Fruit fly (Drosophila melanogaster) whole organism, prepupa: ENCODE measurements around the gene CG13457.

ENCODE experiments used
- CG10631 ChIP-seq: fragments of 200-800 bp; sonication (Bioruptor generic); optimal IDR thresholded peaks from 2 replicates; lab custom pipeline; 2016; ENCODE audit warnings: missing biosample characterization, missing genetic modification characterization
- CG10669 ChIP-seq: fragments of 200-800 bp; sonication (Bioruptor generic); optimal IDR thresholded peaks from 3 replicates; lab custom pipeline; 2018; ENCODE audit warnings: missing biosample characterization, mild to moderate bottlenecking, missing genetic modification characterization, moderate library complexity
- CG11902 ChIP-seq: fragments of 200-800 bp; sonication (Bioruptor generic); optimal IDR thresholded peaks from 3 replicates; lab custom pipeline; 2016; ENCODE audit warnings: missing biosample characterization, missing genetic modification characterization
- CG1621 ChIP-seq: fragments of 200-800 bp; sonication (Bioruptor generic); optimal IDR thresholded peaks from 3 replicates; lab custom pipeline; 2018; ENCODE audit warnings: missing biosample characterization, mild to moderate bottlenecking, missing genetic modification characterization
- CG16779 ChIP-seq: fragments of 200-800 bp; sonication (Bioruptor generic); optimal IDR thresholded peaks from 3 replicates; lab custom pipeline; 2017; ENCODE audit warnings: missing biosample characterization, mild to moderate bottlenecking, missing genetic modification characterization
- CG3032 ChIP-seq: fragments of 200-800 bp; optimal IDR thresholded peaks from 2 replicates; lab custom pipeline; 2019; ENCODE audit warnings: missing biosample characterization, mild to moderate bottlenecking, missing genetic modification characterization, moderate library complexity
- CG31627 ChIP-seq: fragments of 200-800 bp; sonication (Bioruptor generic); optimal IDR thresholded peaks from 3 replicates; lab custom pipeline; 2016; ENCODE audit warnings: missing biosample characterization, missing genetic modification characterization
- CG32006 ChIP-seq: fragments of 200-800 bp; sonication (Bioruptor generic); optimal IDR thresholded peaks from 3 replicates; lab custom pipeline; 2017; ENCODE audit warnings: missing biosample characterization, mild to moderate bottlenecking, missing genetic modification characterization
- CG3919 ChIP-seq: fragments of 200-800 bp; sonication (Bioruptor generic); optimal IDR thresholded peaks from 3 replicates; lab custom pipeline; 2016; ENCODE audit warnings: missing biosample characterization, missing genetic modification characterization
- CG4318 ChIP-seq: fragments of 200-800 bp; sonication (Bioruptor generic); optimal IDR thresholded peaks from 3 replicates; lab custom pipeline; 2017; ENCODE audit warnings: missing biosample characterization, mild to moderate bottlenecking, missing genetic modification characterization
- CG6276 ChIP-seq: fragments of 200-800 bp; sonication (Bioruptor generic); optimal IDR thresholded peaks from 2 replicates; lab custom pipeline; 2017; ENCODE audit warnings: missing biosample characterization, mild to moderate bottlenecking, missing genetic modification characterization
- CG6808 ChIP-seq: fragments of 200-800 bp; sonication (Bioruptor generic); optimal IDR thresholded peaks from 3 replicates; lab custom pipeline; 2017; ENCODE audit warnings: missing biosample characterization, missing genetic modification characterization, mild to moderate bottlenecking, moderate library complexity, missing genetic modification reagents
- CG6854 ChIP-seq: fragments of 200-800 bp; sonication (Bioruptor generic); optimal IDR thresholded peaks from 2 replicates; lab custom pipeline; 2017; ENCODE audit warnings: missing biosample characterization, mild to moderate bottlenecking, missing genetic modification characterization
- CG7368 ChIP-seq: fragments of 200-800 bp; sonication (Bioruptor generic); optimal IDR thresholded peaks from 3 replicates; lab custom pipeline; 2016; ENCODE audit warnings: missing biosample characterization, missing genetic modification characterization
- CG8119 ChIP-seq: fragments of 200-800 bp; sonication (Bioruptor generic); IDR thresholded peaks from 3 replicates; pipeline ENCODE4 v1.3.6; 2022; ENCODE audit warnings: missing biosample characterization, missing genetic modification characterization
- CG8319 ChIP-seq: fragments of 200-800 bp; sonication (Bioruptor generic); optimal IDR thresholded peaks from 3 replicates; lab custom pipeline; 2016; ENCODE audit warnings: missing biosample characterization, missing genetic modification characterization
- CG8632 ChIP-seq: fragments of 200-800 bp; sonication (Bioruptor generic); optimal IDR thresholded peaks from 3 replicates; lab custom pipeline; 2016; ENCODE audit warnings: missing biosample characterization, missing genetic modification characterization
- CG9139 ChIP-seq: fragments of 200-800 bp; sonication (Bioruptor generic); optimal IDR thresholded peaks from 3 replicates; lab custom pipeline; 2017; ENCODE audit warnings: missing biosample characterization, mild to moderate bottlenecking, missing genetic modification characterization
- Eip75B ChIP-seq: fragments of 200-800 bp; sonication (Bioruptor generic); optimal IDR thresholded peaks from 3 replicates; lab custom pipeline; 2016; ENCODE audit warnings: missing biosample characterization, missing genetic modification characterization
- Eip78C ChIP-seq: fragments of 200-800 bp; sonication (Bioruptor generic); peaks from one replicate; lab custom pipeline; 2016; ENCODE audit warnings: missing biosample characterization, missing genetic modification characterization
- Eip93F ChIP-seq: fragments of 200-800 bp; sonication (Bioruptor generic); optimal IDR thresholded peaks from 2 replicates; lab custom pipeline; 2016; ENCODE audit warnings: missing biosample characterization, mild to moderate bottlenecking, missing genetic modification characterization
- Gug ChIP-seq: fragments of 200-800 bp; sonication (Bioruptor generic); IDR thresholded peaks from 2 replicates; pipeline ENCODE4 v1.3.6; 2022; ENCODE audit warnings: missing biosample characterization, missing genetic modification characterization
- Hr39 ChIP-seq: fragments of 200-800 bp; sonication (Bioruptor generic); optimal IDR thresholded peaks from 2 replicates; lab custom pipeline; 2016; ENCODE audit warnings: missing biosample characterization, missing genetic modification characterization
- Hr4 ChIP-seq: fragments of 200-800 bp; sonication (Bioruptor generic); optimal IDR thresholded peaks from 3 replicates; lab custom pipeline; 2016; ENCODE audit warnings: missing biosample characterization, missing genetic modification characterization
- Met ChIP-seq: fragments of 200-800 bp; sonication (Bioruptor generic); optimal IDR thresholded peaks from 3 replicates; lab custom pipeline; 2016; ENCODE audit warnings: missing biosample characterization, missing genetic modification characterization
- Smox ChIP-seq: fragments of 200-800 bp; sonication (Bioruptor generic); optimal IDR thresholded peaks from 3 replicates; lab custom pipeline; 2016; ENCODE audit warnings: missing biosample characterization, missing genetic modification characterization
- Sox102F ChIP-seq: fragments of 200-800 bp; sonication (Bioruptor generic); optimal IDR thresholded peaks from 2 replicates; lab custom pipeline; 2016; ENCODE audit warnings: missing biosample characterization, mild to moderate bottlenecking, missing genetic modification characterization
- Sox15 ChIP-seq: fragments of 200-800 bp; sonication (Bioruptor generic); optimal IDR thresholded peaks from 3 replicates; lab custom pipeline; 2016; ENCODE audit warnings: missing biosample characterization, missing genetic modification characterization
- cyc ChIP-seq: fragments of 200-800 bp; sonication (Bioruptor generic); optimal IDR thresholded peaks from 3 replicates; lab custom pipeline; 2016; ENCODE audit warnings: missing biosample characterization, missing genetic modification characterization
- dac ChIP-seq: fragments of 200-800 bp; sonication (Bioruptor generic); optimal IDR thresholded peaks from 2 replicates; lab custom pipeline; 2017; ENCODE audit warnings: missing biosample characterization, mild to moderate bottlenecking, missing genetic modification characterization
- dsx ChIP-seq: fragments of 200-800 bp; optimal IDR thresholded peaks from 3 replicates; lab custom pipeline; 2019; ENCODE audit warnings: missing biosample characterization, mild to moderate bottlenecking, missing genetic modification characterization, moderate library complexity; ENCODE audit not compliant: poor library complexity, severe bottlenecking
- eg ChIP-seq: fragments of 200-800 bp; sonication (Bioruptor generic); IDR thresholded peaks from 3 replicates; pipeline ENCODE4 v1.3.6; 2022; ENCODE audit warnings: missing biosample characterization, missing genetic modification characterization
- fd59A ChIP-seq: fragments of 200-800 bp; sonication (Bioruptor generic); optimal IDR thresholded peaks from 2 replicates; lab custom pipeline; 2017; ENCODE audit warnings: missing biosample characterization, mild to moderate bottlenecking, missing genetic modification characterization, missing genetic modification reagents
- fd85E ChIP-seq: fragments of 200-800 bp; sonication (Bioruptor generic); optimal IDR thresholded peaks from 3 replicates; lab custom pipeline; 2016; ENCODE audit warnings: missing biosample characterization, missing genetic modification characterization
- fkh ChIP-seq: fragments of 200-800 bp; sonication (Bioruptor generic); optimal IDR thresholded peaks from 3 replicates; lab custom pipeline; 2017; ENCODE audit warnings: missing biosample characterization, mild to moderate bottlenecking, missing genetic modification characterization, moderate library complexity
- net ChIP-seq: fragments of 200-800 bp; sonication (Bioruptor generic); optimal IDR thresholded peaks from 3 replicates; lab custom pipeline; 2016; ENCODE audit warnings: missing biosample characterization, missing genetic modification characterization
- pdm3 ChIP-seq: fragments of 200-800 bp; sonication (Bioruptor generic); optimal IDR thresholded peaks from 3 replicates; lab custom pipeline; 2016; ENCODE audit warnings: missing biosample characterization, missing genetic modification characterization
- salr ChIP-seq, 2 experiments: fragments of 200-800 bp; sonication (Bioruptor generic); optimal IDR thresholded peaks; 3 replicates each; lab custom pipeline; 2016 to 2018; ENCODE audit warnings: missing biosample characterization in 2 of 2, missing genetic modification characterization in 2 of 2, mild to moderate bottlenecking in 1 of 2
- ss ChIP-seq, 2 experiments: fragments of 200-800 bp; sonication (Bioruptor generic); optimal IDR thresholded peaks; 2 replicates in 1 of 2; 3 replicates in 1 of 2; lab custom pipeline; 2017 to 2018; ENCODE audit warnings: mild to moderate bottlenecking in 2 of 2, missing biosample characterization in 2 of 2, missing genetic modification characterization in 2 of 2, moderate library complexity in 1 of 2
- topi ChIP-seq: fragments of 200-800 bp; sonication (Bioruptor generic); optimal IDR thresholded peaks from 3 replicates; lab custom pipeline; 2016; ENCODE audit warnings: missing biosample characterization, missing genetic modification characterization
- vri ChIP-seq: fragments of 200-800 bp; sonication (Bioruptor generic); optimal IDR thresholded peaks from 3 replicates; lab custom pipeline; 2016; ENCODE audit warnings: missing biosample characterization, mild to moderate bottlenecking, missing genetic modification characterization

CG13457 gene

dm6 chr3L:15102669-15103309 is 28.4 kb downstream of the CG13457 start (continued):
- TF ChIP-seq CG10669 (GFP tag; lab: Kevin White, UChicago): no peak
- TF ChIP-seq Eip78C (GFP tag; lab: Kevin White, UChicago): peak; percentile 57
- no peak for TF ChIP-seq CG9139 (GFP tag; lab: Kevin White, UChicago)
- no peak for TF ChIP-seq CG6808 (GFP tag; lab: Kevin White, UChicago)
- TF ChIP-seq Smox (GFP tag; lab: Kevin White, UChicago): no peak
- peak; percentile 19 for TF ChIP-seq cyc (GFP tag; lab: Kevin White, UChicago)
- peak; percentile 48 for TF ChIP-seq CG3919 (GFP tag; lab: Kevin White, UChicago)
- TF ChIP-seq CG1621: peak; percentile 18
- TF ChIP-seq Eip93F (GFP tag; lab: Kevin White, UChicago): no peak
- peak; percentile 38 to 56 for TF ChIP-seq ss (GFP tag; optimal IDR thresholded peaks at IDR 0.05; lab: Kevin White, UChicago)
- peak; percentile 15 for TF ChIP-seq CG7368 (GFP tag; lab: Kevin White, UChicago)
- no peak for TF ChIP-seq Met (GFP tag; lab: Kevin White, UChicago)
- no peak for TF ChIP-seq Eip75B
- peak; percentile 43 for TF ChIP-seq dsx
- TF ChIP-seq fd85E (GFP tag; lab: Kevin White, UChicago): no peak
- TF ChIP-seq Hr4 (GFP tag; lab: Kevin White, UChicago): peak; percentile 7
- 0 out of 3 replicates have a peak, but pooled peaks have one; percentile 47 for TF ChIP-seq eg
- TF ChIP-seq CG8119: peak; percentile 44; the same call in 2 of the 3 replicates
- TF ChIP-seq topi (GFP tag; lab: Kevin White, UChicago): peak; percentile 14
- peak; percentile 4 for TF ChIP-seq CG6276 (GFP tag; lab: Kevin White, UChicago)
- peak; percentile 6 for TF ChIP-seq Sox15 (GFP tag; lab: Kevin White, UChicago)
- TF ChIP-seq CG32006: peak; percentile 39
- TF ChIP-seq CG8632 (GFP tag; lab: Kevin White, UChicago): no peak
- no peak for TF ChIP-seq Sox102F
- peak; percentile 57 for TF ChIP-seq CG3032 (tag; lab: Kevin White, UChicago)
- no peak for TF ChIP-seq salr (GFP tag; optimal IDR thresholded peaks at IDR 0.05; lab: Kevin White, UChicago)
- TF ChIP-seq CG31627: peak; percentile 18
- peak; percentile 17 for TF ChIP-seq CG10631 (GFP tag; lab: Kevin White, UChicago)
- TF ChIP-seq Hr39: peak; percentile 17
- TF ChIP-seq net (GFP tag; lab: Kevin White, UChicago): no peak
- TF ChIP-seq fkh (GFP tag; lab: Kevin White, UChicago): no peak
- TF ChIP-seq CG11902 (GFP tag; lab: Kevin White, UChicago): peak; percentile 8
- TF ChIP-seq Gug: 0 out of 2 replicates have a peak, but pooled peaks have one; percentile 15
- no peak for TF ChIP-seq CG8319 (GFP tag; lab: Kevin White, UChicago)
- TF ChIP-seq dac (GFP tag; lab: Kevin White, UChicago): no peak
- no peak for TF ChIP-seq vri (GFP tag; lab: Kevin White, UChicago)
- peak; percentile 99 for TF ChIP-seq CG6854 (GFP tag; lab: Kevin White, UChicago)
- no peak for TF ChIP-seq CG16779 (tag; lab: Kevin White, UChicago)
- TF ChIP-seq CG4318 (GFP tag; lab: Kevin White, UChicago): peak; percentile 6
- no peak for TF ChIP-seq pdm3 (GFP tag; lab: Kevin White, UChicago)
- no peak for TF ChIP-seq fd59A (GFP tag; lab: Kevin White, UChicago)
- TF ChIP-seq, all 60 proteins: peak for 30
